Worm (Caenorhabditis elegans) whole organism, L4 larva: ENCODE data around the gene C27D6.1.

Experiments
- Y105C5A.15 ChIP-seq: fragments of 200-800 bp; sonication (Bioruptor generic); IDR thresholded peaks from 2 replicates; pipeline ENCODE4 v1.3.6; 2022; ENCODE audit warnings: missing genetic modification characterization, missing compliant biosample characterization
- Y75B8A.6 ChIP-seq: fragments of 200-800 bp; sonication (Bioruptor generic); IDR thresholded peaks from 2 replicates; pipeline ENCODE4 v1.3.6; 2022; ENCODE audit warnings: missing genetic modification reagents, missing genetic modification characterization, missing compliant biosample characterization
- ceh-62 ChIP-seq: sonication (generic microtip); optimal IDR thresholded peaks from 2 replicates; lab custom pipeline; 2017; ENCODE audit warnings: missing biosample characterization, missing genetic modification characterization
- fos-1 ChIP-seq: fragments of 150-350 bp; optimal IDR thresholded peaks from 2 replicates; lab custom pipeline; 2014; ENCODE audit warnings: missing biosample characterization, missing genetic modification characterization
- lin-39 ChIP-seq: fragments of 150-350 bp; optimal IDR thresholded peaks from 2 replicates; lab custom pipeline; 2014; ENCODE audit warnings: missing biosample characterization, missing genetic modification reagents, missing genetic modification characterization
- lsy-2 ChIP-seq, 2 experiments: fragments of 150-350 bp in 1 of 2; sonication (generic microtip) in 1 of 2; optimal IDR thresholded peaks; 2 replicates each; lab custom pipeline; 2014 to 2017; ENCODE audit warnings: missing biosample characterization in 2 of 2, missing genetic modification characterization in 2 of 2
- mxl-3 ChIP-seq: fragments of 200-800 bp; sonication (Bioruptor generic); optimal IDR thresholded peaks from 2 replicates; lab custom pipeline; 2018; ENCODE audit warnings: mild to moderate bottlenecking, missing genetic modification characterization, missing compliant biosample characterization
- nhr-237 ChIP-seq: sonication (generic microtip); optimal IDR thresholded peaks from 2 replicates; lab custom pipeline; 2017; ENCODE audit warnings: missing biosample characterization, missing genetic modification characterization
- nhr-28 ChIP-seq: fragments of 150-350 bp; optimal IDR thresholded peaks from 2 replicates; lab custom pipeline; 2014; ENCODE audit warnings: missing biosample characterization, missing genetic modification characterization

DNA sequence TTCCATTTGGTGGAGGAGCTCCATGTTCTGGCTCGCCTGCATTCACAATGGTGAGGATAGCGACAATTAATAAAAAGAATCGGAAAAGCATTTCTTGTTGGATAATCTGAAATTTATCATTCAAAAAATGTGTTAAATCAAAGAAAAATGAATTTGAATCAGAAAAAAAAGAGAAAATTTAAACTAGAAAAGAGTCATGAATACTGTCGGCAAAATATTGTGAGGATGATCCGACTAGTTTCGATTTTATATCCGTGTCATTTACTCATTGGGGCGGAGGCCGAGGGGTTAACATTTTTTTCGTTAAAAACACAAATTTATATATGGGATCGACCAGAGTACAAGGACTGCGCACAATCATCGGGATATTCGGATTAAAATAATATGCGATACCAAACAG is 5.4 kb downstream of the C27D6.1 start, which contains the start of gene C27D6.12:
- TF ChIP-seq nhr-28 (tag; lab: Kevin White, UChicago) (no peak), Y105C5A.15 (GFP tag; lab: Robert Waterston, UW) (no peak), lsy-2 (tag; optimal IDR thresholded peaks at IDR 0.05; lab: Kevin White, UChicago) (no peak), nhr-237 (tag; lab: Kevin White, UChicago) (no peak), lin-39 (tag; lab: Kevin White, UChicago) (no peak), Y75B8A.6 (GFP tag; lab: Robert Waterston, UW) (no peak), fos-1 (tag; lab: Kevin White, UChicago) (no peak), ceh-62 (tag; lab: Kevin White, UChicago) (no peak), mxl-3 (GFP tag; lab: Kevin White, UChicago) (no peak)
